Worm (Caenorhabditis elegans) whole organism, L4 larva: Measurements from ENCODE around the gene C47D12.4.

ENCODE experiments used
- D1046.2 ChIP-seq: fragments of 200-800 bp; sonication (Bioruptor generic); IDR thresholded peaks from 2 replicates; pipeline ENCODE4 v1.3.6; 2022; ENCODE audit warnings: missing genetic modification characterization, missing compliant biosample characterization
- F10B5.3 ChIP-seq: sonication (generic microtip); optimal IDR thresholded peaks from 2 replicates; lab custom pipeline; 2016; ENCODE audit warnings: mild to moderate bottlenecking, missing genetic modification characterization, missing compliant biosample characterization
- F37D6.2 ChIP-seq: sonication (generic microtip); optimal IDR thresholded peaks from 2 replicates; lab custom pipeline; 2016; ENCODE audit warnings: mild to moderate bottlenecking, missing genetic modification characterization, missing compliant biosample characterization
- F44E2.7 ChIP-seq: fragments of 200-800 bp; sonication (Bioruptor generic); IDR thresholded peaks from 2 replicates; pipeline ENCODE4 v2.1.2; 2022; ENCODE audit warnings: missing genetic modification characterization, missing compliant biosample characterization
- T20F7.1 ChIP-seq: fragments of 200-800 bp; sonication (Bioruptor generic); optimal IDR thresholded peaks from 2 replicates; lab custom pipeline; 2018; ENCODE audit warnings: mild to moderate bottlenecking, missing genetic modification characterization, missing compliant biosample characterization
- T26A8.4 ChIP-seq: fragments of 200-800 bp; sonication (Bioruptor generic); IDR thresholded peaks from 2 replicates; pipeline ENCODE4 v1.3.6; 2022; ENCODE audit warnings: missing genetic modification characterization, missing compliant biosample characterization
- Y48G9A.11 ChIP-seq: fragments of 200-800 bp; sonication (Bioruptor generic); IDR thresholded peaks from 2 replicates; pipeline ENCODE4 v1.3.6; 2022; ENCODE audit warnings: missing genetic modification reagents, missing genetic modification characterization, missing compliant biosample characterization
- aha-1 ChIP-seq: fragments of 150-350 bp; peaks from one replicate; lab custom pipeline; 2014; ENCODE audit warnings: missing biosample characterization, missing genetic modification characterization
- aly-2 ChIP-seq: sonication (generic microtip); optimal IDR thresholded peaks from 2 replicates; lab custom pipeline; 2018; ENCODE audit warnings: missing biosample characterization, missing genetic modification characterization
- ama-1 ChIP-seq: fragments of 150-350 bp; optimal IDR thresholded peaks from 2 replicates; lab custom pipeline; 2014; ENCODE audit warnings: inconsistent platforms, mixed read lengths
- attf-4 ChIP-seq: sonication (generic microtip); optimal IDR thresholded peaks from 3 replicates; lab custom pipeline; 2017; ENCODE audit warnings: missing biosample characterization, missing genetic modification characterization
- ceh-44 ChIP-seq: fragments of 200-800 bp; sonication (Bioruptor generic); IDR thresholded peaks from 2 replicates; pipeline ENCODE4 v1.3.6; 2022; ENCODE audit warnings: missing genetic modification reagents, missing genetic modification characterization, missing compliant biosample characterization
- ceh-62 ChIP-seq: sonication (generic microtip); optimal IDR thresholded peaks from 2 replicates; lab custom pipeline; 2017; ENCODE audit warnings: missing biosample characterization, missing genetic modification characterization
- daf-12 ChIP-seq: fragments of 150-350 bp; optimal IDR thresholded peaks from 2 replicates; lab custom pipeline; 2014; ENCODE audit warnings: missing biosample characterization, missing genetic modification reagents, missing genetic modification characterization
- daf-16 ChIP-seq, 3 experiments: sonication (generic microtip); optimal IDR thresholded peaks; 2 replicates each; lab custom pipeline; 2016 to 2017; ENCODE audit warnings: missing genetic modification characterization in 3 of 3, missing genetic modification reagents in 3 of 3, mild to moderate bottlenecking in 2 of 3, missing compliant biosample characterization in 2 of 3, missing biosample characterization in 1 of 3, moderate library complexity in 1 of 3
- dmd-6 ChIP-seq: fragments of 200-800 bp; sonication (Bioruptor generic); IDR thresholded peaks from 2 replicates; pipeline ENCODE4 v1.3.6; 2022; ENCODE audit warnings: missing genetic modification reagents, missing genetic modification characterization, missing compliant biosample characterization
- dmd-8 ChIP-seq: fragments of 200-800 bp; sonication (Bioruptor generic); IDR thresholded peaks from 2 replicates; pipeline ENCODE4 v1.3.6; 2022; ENCODE audit warnings: missing genetic modification characterization, missing compliant biosample characterization
- dve-1 ChIP-seq: sonication (generic microtip); optimal IDR thresholded peaks from 2 replicates; lab custom pipeline; 2017; ENCODE audit warnings: antibody characterized with exemption, mild to moderate bottlenecking, missing genetic modification characterization, missing compliant biosample characterization; ENCODE audit not compliant: insufficient read depth
- fkh-10 ChIP-seq: fragments of 150-350 bp; optimal IDR thresholded peaks from 2 replicates; lab custom pipeline; 2014; ENCODE audit warnings: missing biosample characterization, missing genetic modification reagents, missing genetic modification characterization
- hlh-11 ChIP-seq: fragments of 200-800 bp; sonication (Bioruptor generic); optimal IDR thresholded peaks from 2 replicates; lab custom pipeline; 2018; ENCODE audit warnings: mild to moderate bottlenecking, missing genetic modification characterization, missing compliant biosample characterization
- hlh-30 ChIP-seq: sonication (generic microtip); optimal IDR thresholded peaks from 2 replicates; lab custom pipeline; 2017; ENCODE audit warnings: antibody characterized with exemption, mild to moderate bottlenecking, missing genetic modification characterization, missing compliant biosample characterization; ENCODE audit not compliant: insufficient read depth
- jun-1 ChIP-seq: fragments of 150-350 bp; optimal IDR thresholded peaks from 2 replicates; lab custom pipeline; 2014; ENCODE audit warnings: missing biosample characterization, missing genetic modification reagents, missing genetic modification characterization
- lin-15B ChIP-seq: fragments of 150-350 bp; sonication (generic microtip); optimal IDR thresholded peaks from 3 replicates; lab custom pipeline; 2014; ENCODE audit warnings: missing biosample characterization, missing genetic modification characterization
- lin-29 ChIP-seq: fragments of 200-800 bp; sonication (Bioruptor generic); IDR thresholded peaks from 2 replicates; pipeline ENCODE4 v1.3.6; 2022; ENCODE audit warnings: missing genetic modification reagents, missing genetic modification characterization, missing compliant biosample characterization
- lsy-2 ChIP-seq, 2 experiments: fragments of 150-350 bp in 1 of 2; sonication (generic microtip) in 1 of 2; optimal IDR thresholded peaks; 2 replicates each; lab custom pipeline; 2014 to 2017; ENCODE audit warnings: missing biosample characterization in 2 of 2, missing genetic modification characterization in 2 of 2
- madf-5 ChIP-seq, 2 experiments: fragments of 200-800 bp; sonication (Bioruptor generic); IDR thresholded peaks; 2 replicates each; pipeline ENCODE4 v1.3.6; 2022; ENCODE audit warnings: missing compliant biosample characterization in 2 of 2, missing genetic modification characterization in 2 of 2
- mdl-1 ChIP-seq, 2 experiments: fragments of 150-350 bp in 1 of 2; sonication (generic microtip) in 1 of 2; optimal IDR thresholded peaks; 2 replicates each; lab custom pipeline; 2014 to 2017; ENCODE audit warnings: missing biosample characterization in 2 of 2, missing genetic modification characterization in 2 of 2
- mep-1 ChIP-seq: fragments of 150-350 bp; sonication (generic microtip); optimal IDR thresholded peaks from 3 replicates; lab custom pipeline; 2014; ENCODE audit warnings: missing biosample characterization, missing genetic modification characterization
- mes-2 ChIP-seq: sonication (generic microtip); optimal IDR thresholded peaks from 2 replicates; lab custom pipeline; 2016; ENCODE audit warnings: missing genotype, mild to moderate bottlenecking, missing genetic modification characterization, missing compliant biosample characterization; ENCODE audit not compliant: poor library complexity, severe bottlenecking
- mxl-2 ChIP-seq: fragments of 200-800 bp; sonication (Bioruptor generic); conservative IDR thresholded peaks from 2 replicates; pipeline ENCODE4 v1.3.6; 2022; ENCODE audit warnings: missing genetic modification reagents, missing genetic modification characterization, missing compliant biosample characterization
- mxl-3 ChIP-seq: fragments of 200-800 bp; sonication (Bioruptor generic); optimal IDR thresholded peaks from 2 replicates; lab custom pipeline; 2018; ENCODE audit warnings: mild to moderate bottlenecking, missing genetic modification characterization, missing compliant biosample characterization
- nhr-237 ChIP-seq: sonication (generic microtip); optimal IDR thresholded peaks from 2 replicates; lab custom pipeline; 2017; ENCODE audit warnings: missing biosample characterization, missing genetic modification characterization
- nhr-25 ChIP-seq: sonication (generic microtip); optimal IDR thresholded peaks from 2 replicates; lab custom pipeline; 2017; ENCODE audit warnings: missing genetic modification characterization, mild to moderate bottlenecking, missing compliant biosample characterization, antibody characterized with exemption, moderate library complexity, borderline replicate concordance; ENCODE audit not compliant: insufficient read depth
- nhr-28 ChIP-seq: fragments of 150-350 bp; optimal IDR thresholded peaks from 2 replicates; lab custom pipeline; 2014; ENCODE audit warnings: missing biosample characterization, missing genetic modification characterization
- nhr-48 ChIP-seq: sonication (generic microtip); optimal IDR thresholded peaks from 2 replicates; lab custom pipeline; 2016; ENCODE audit warnings: mild to moderate bottlenecking, missing genetic modification characterization, missing compliant biosample characterization
- nhr-77 ChIP-seq: fragments of 150-350 bp; optimal IDR thresholded peaks from 2 replicates; lab custom pipeline; 2014; ENCODE audit warnings: missing biosample characterization, missing genetic modification characterization
- php-3 ChIP-seq: fragments of 200-800 bp; sonication (Bioruptor generic); IDR thresholded peaks from 2 replicates; pipeline ENCODE4 v1.3.6; 2022; ENCODE audit warnings: missing genetic modification reagents, missing genetic modification characterization, missing compliant biosample characterization
- pqm-1 ChIP-seq: sonication (generic microtip); optimal IDR thresholded peaks from 2 replicates; lab custom pipeline; 2017; ENCODE audit warnings: missing biosample characterization, missing genetic modification characterization
- sdz-12 ChIP-seq: fragments of 200-800 bp; sonication (Bioruptor generic); optimal IDR thresholded peaks from 2 replicates; lab custom pipeline; 2018; ENCODE audit warnings: mild to moderate bottlenecking, missing genetic modification characterization, missing compliant biosample characterization
- set-16 ChIP-seq: fragments of 200-800 bp; sonication (Bioruptor generic); IDR thresholded peaks from 2 replicates; pipeline ENCODE4 v1.3.6; 2022; ENCODE audit warnings: missing genetic modification reagents, missing genetic modification characterization, missing compliant biosample characterization
- tra-1 ChIP-seq: fragments of 200-800 bp; sonication (Bioruptor generic); IDR thresholded peaks from 2 replicates; pipeline ENCODE4 v1.3.6; 2022; ENCODE audit warnings: missing genetic modification reagents, missing genetic modification characterization, missing compliant biosample characterization
- unc-39 ChIP-seq: sonication (generic microtip); optimal IDR thresholded peaks from 2 replicates; lab custom pipeline; 2017; ENCODE audit warnings: missing biosample characterization, missing genetic modification characterization
- unc-62 ChIP-seq, 3 experiments: fragments of 150-350 bp in 1 of 3; sonication (generic microtip); optimal IDR thresholded peaks in 2 of 3; peaks in 1 of 3; 1 replicate in 1 of 3; 2 replicates in 2 of 3; lab custom pipeline; 2014 to 2017; ENCODE audit warnings: missing biosample characterization in 3 of 3, missing genetic modification characterization in 3 of 3, missing genetic modification reagents in 3 of 3, missing genotype in 1 of 3
- zfp-3 ChIP-seq: fragments of 200-800 bp; sonication (Bioruptor generic); conservative IDR thresholded peaks from 2 replicates; pipeline ENCODE4 v1.3.6; 2022; ENCODE audit warnings: missing genetic modification reagents, missing genetic modification characterization, missing compliant biosample characterization
- ztf-11 ChIP-seq: fragments of 150-350 bp; optimal IDR thresholded peaks from 2 replicates; lab custom pipeline; 2014; ENCODE audit warnings: missing biosample characterization, missing genetic modification characterization

Gene C47D12.4

DNA sequence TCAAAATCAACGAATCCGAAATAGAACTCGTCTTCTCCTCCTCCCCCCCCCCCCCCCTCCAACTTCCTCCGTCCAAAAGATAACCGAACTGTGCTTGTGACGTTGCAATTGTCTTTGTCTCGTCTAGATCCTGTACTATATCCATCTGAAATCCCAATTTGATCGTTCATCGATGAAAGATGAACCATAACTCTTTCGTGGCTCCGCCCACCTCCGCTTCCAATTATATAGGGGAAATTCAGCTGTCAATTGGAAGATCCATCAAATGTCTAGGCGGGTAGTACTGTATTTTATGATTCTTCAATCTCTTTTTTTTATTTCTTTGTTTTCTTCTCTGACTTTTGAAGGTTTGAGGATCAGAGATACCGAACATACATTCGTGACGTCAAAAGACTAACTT, 36.2 kb upstream of the C47D12.4 start:
- TF ChIP-seq D1046.2 (no peak), jun-1 (tag; lab: Kevin White, UChicago) (no peak), nhr-25 (tag; lab: Kevin White, UChicago) (no peak), unc-62 (GFP tag; optimal IDR thresholded peaks at IDR 0.05 in 1 of 2; lab: Kevin White, UChicago) (peak in 1 of 2 experiments; percentile 53), unc-62 (tag; optimal IDR thresholded peaks at IDR 0.05; lab: Kevin White, UChicago) (no peak), nhr-77 (no peak), fkh-10 (GFP tag; lab: Kevin White, UChicago) (no peak), F37D6.2 (tag; lab: Kevin White, UChicago) (no peak), hlh-30 (tag; lab: Kevin White, UChicago) (no peak), zfp-3 (GFP tag; lab: Robert Waterston, UW) (no peak), hlh-11 (peak; percentile 16), nhr-48 (peak; percentile 23), unc-39 (tag; lab: Kevin White, UChicago) (no peak), ztf-11 (no peak), mdl-1 (tag; optimal IDR thresholded peaks at IDR 0.05; lab: Kevin White, UChicago) (no peak), T20F7.1 (GFP tag; lab: Kevin White, UChicago) (no peak), nhr-28 (tag; lab: Kevin White, UChicago) (no peak), set-16 (GFP tag; lab: Robert Waterston, UW) (no peak), nhr-237 (no peak)

DNA sequence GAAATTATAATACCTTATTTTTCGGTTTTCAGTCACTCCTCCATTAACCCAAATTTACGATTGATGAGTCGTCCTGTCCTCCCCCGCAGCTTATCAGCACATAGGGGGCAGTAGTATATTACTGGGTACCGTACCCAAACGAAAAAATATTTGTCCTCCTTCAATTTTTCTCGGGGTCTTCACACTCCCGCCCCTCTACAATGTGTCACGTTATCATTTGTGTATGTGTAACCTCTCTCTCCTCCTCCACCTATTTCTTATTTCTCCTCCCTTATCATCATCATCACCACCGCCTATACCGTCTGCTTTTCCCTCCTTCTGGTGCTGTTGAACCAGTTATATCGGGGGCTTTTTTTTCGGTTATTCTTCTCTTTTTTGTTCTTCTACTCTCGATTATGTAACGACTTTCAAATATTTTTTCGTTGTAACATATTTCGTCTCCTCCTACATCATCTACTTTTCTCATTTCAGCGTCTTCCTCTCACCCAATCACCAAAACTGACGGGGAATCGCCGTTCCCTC, 35.2 kb upstream of the C47D12.4 start, which contains the start of gene ghi-1:
ghi-1 (plus strand) TSS at position 472 of the 522 bp plus-strand sequence.
- TF ChIP-seq unc-62 (GFP tag; optimal IDR thresholded peaks at IDR 0.05 in 1 of 2; lab: Kevin White, UChicago) (no peak), unc-62 (tag; optimal IDR thresholded peaks at IDR 0.05; lab: Kevin White, UChicago) (no peak), mes-2 (tag; lab: Kevin White, UChicago) (peak; percentile 14), dmd-6 (GFP tag; lab: Robert Waterston, UW) (peak; percentile 17; the same call in 1 of the 2 replicates), lin-15B (tag; lab: Kevin White, UChicago) (no peak), mxl-3 (GFP tag; lab: Kevin White, UChicago) (peak; percentile 11), hlh-30 (tag; lab: Kevin White, UChicago) (peak; percentile 43), daf-16 (GFP tag; optimal IDR thresholded peaks at IDR 0.05; lab: Kevin White, UChicago) (no peak), daf-16 (tag; optimal IDR thresholded peaks at IDR 0.05; lab: Kevin White, UChicago) (peak; percentile 18), mdl-1 (tag; optimal IDR thresholded peaks at IDR 0.05; lab: Kevin White, UChicago) (peak in 1 of 2 experiments; percentile 6), pqm-1 (tag; lab: Kevin White, UChicago) (peak; percentile 40), hlh-11 (peak; percentile 34), php-3 (0 out of 2 replicates have a peak, but pooled peaks have one; percentile 17), aha-1 (peak; percentile 22), nhr-28 (tag; lab: Kevin White, UChicago) (peak; percentile 45), nhr-48 (no peak), dve-1 (peak; percentile 6), D1046.2 (no peak)

DNA sequence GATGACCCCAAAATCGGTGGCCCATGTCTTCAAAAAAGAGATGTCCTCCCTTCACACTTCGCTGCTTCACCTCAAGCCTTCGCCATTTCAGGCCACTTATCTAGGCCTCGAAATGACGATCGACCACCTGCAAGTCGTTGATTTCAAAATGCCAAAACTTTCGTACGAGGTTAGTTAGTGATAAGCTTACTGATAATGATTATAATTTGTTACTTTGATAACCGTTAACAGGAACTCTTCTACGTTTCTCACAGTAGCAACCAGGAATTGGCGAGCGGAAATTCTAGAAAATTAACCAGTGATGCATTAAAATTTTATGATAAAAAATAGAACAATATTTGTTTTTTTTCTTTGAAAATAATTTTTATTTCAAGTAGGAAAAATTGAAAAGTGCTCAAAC, 34.7 kb upstream of the C47D12.4 start:
- TF ChIP-seq T26A8.4: no peak
- no peak for TF ChIP-seq lsy-2 (tag; optimal IDR thresholded peaks at IDR 0.05; lab: Kevin White, UChicago)
- no peak for TF ChIP-seq F44E2.7 (GFP tag; lab: Robert Waterston, UW)
- TF ChIP-seq mes-2 (tag; lab: Kevin White, UChicago): no peak
- no peak for TF ChIP-seq T20F7.1 (GFP tag; lab: Kevin White, UChicago)
- no peak for TF ChIP-seq F37D6.2 (tag; lab: Kevin White, UChicago)
- no peak for TF ChIP-seq daf-12 (tag; lab: Kevin White, UChicago)
- no peak for TF ChIP-seq attf-4 (tag; lab: Kevin White, UChicago)
- TF ChIP-seq ama-1 (lab: Kevin White, UChicago): no peak
- no peak for TF ChIP-seq F10B5.3 (tag; lab: Kevin White, UChicago)
- TF ChIP-seq Y48G9A.11 (GFP tag; lab: Robert Waterston, UW): no peak
- TF ChIP-seq ceh-44: no peak
- TF ChIP-seq lin-29 (GFP tag; lab: Robert Waterston, UW): no peak
- peak; percentile 13 for TF ChIP-seq nhr-28 (tag; lab: Kevin White, UChicago)
- TF ChIP-seq aly-2 (tag; lab: Kevin White, UChicago): no peak
- TF ChIP-seq tra-1 (GFP tag; lab: Robert Waterston, UW): no peak
- TF ChIP-seq madf-5 (GFP tag; IDR thresholded peaks at IDR 0.05; lab: Robert Waterston, UW): no peak
- TF ChIP-seq dmd-6 (GFP tag; lab: Robert Waterston, UW): 0 out of 2 replicates have a peak, but pooled peaks have one; percentile 33
- no peak for TF ChIP-seq ceh-62
- TF ChIP-seq mep-1 (tag; lab: Kevin White, UChicago): no peak
- no peak for TF ChIP-seq dmd-8 (GFP tag; lab: Robert Waterston, UW)
- TF ChIP-seq mxl-2: no peak
- TF ChIP-seq sdz-12: no peak
- TF ChIP-seq nhr-237: no peak
- no peak for TF ChIP-seq daf-16 (GFP tag; optimal IDR thresholded peaks at IDR 0.05; lab: Kevin White, UChicago)
- TF ChIP-seq daf-16 (tag; optimal IDR thresholded peaks at IDR 0.05; lab: Kevin White, UChicago): peak; percentile 10
